Worm (Caenorhabditis elegans): Measurements from ENCODE around the gene bcl-11.

- TF ChIP-seq ref-2 (tag; optimal IDR thresholded peaks at IDR 0.05) = no peak
- TF ChIP-seq ceh-9 (tag; optimal IDR thresholded peaks at IDR 0.05) = no peak
- TF ChIP-seq ceh-6 (GFP tag; optimal IDR thresholded peaks at IDR 0.05) = no peak
Observed at ce11 chrV:6368494-6368893, 12.7 kb downstream of the bcl-11 start.
